Fruit fly (Drosophila melanogaster): ENCODE measurements around the gene CG43999.

The CG43999 gene

DNA sequence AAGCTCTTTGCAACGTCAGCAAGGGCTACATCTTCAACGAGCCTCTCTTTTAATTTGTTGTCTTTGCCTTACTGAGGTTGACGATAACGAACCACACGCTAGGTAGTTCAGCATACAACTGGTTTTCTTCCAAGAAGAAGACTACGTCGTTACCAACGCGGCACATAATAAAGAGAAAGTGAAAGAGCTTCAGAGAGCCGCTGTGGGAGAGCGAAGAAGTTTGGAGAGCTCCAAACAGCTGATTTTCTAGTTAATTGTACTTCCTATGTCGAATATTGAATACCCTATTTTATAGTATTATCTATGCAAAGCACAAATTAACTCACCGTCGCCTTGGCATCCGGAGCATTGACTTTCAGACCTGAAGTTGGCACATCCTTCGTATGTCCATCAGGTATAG is 26.6 kb upstream of the CG43999 start (continued):
- TF ChIP-seq Smox (GFP tag; optimal IDR thresholded peaks at IDR 0.05), result no peak
- peak; percentile 81 for TF ChIP-seq Eip78C (GFP tag)
- peak; percentile 20 for TF ChIP-seq Lpt (GFP tag; optimal IDR thresholded peaks at IDR 0.05)
- no peak for TF ChIP-seq CG1621 (tag; optimal IDR thresholded peaks at IDR 0.05)
- TF ChIP-seq ss (GFP tag; optimal IDR thresholded peaks at IDR 0.05), result peak in 1 of 2 experiments; percentile 24
- TF ChIP-seq Blimp-1 (GFP tag; optimal IDR thresholded peaks at IDR 0.05), result peak; percentile 90
- peak; percentile 55; the same call in 1 of the 2 replicates for TF ChIP-seq CG15336 (GFP tag; IDR thresholded peaks at IDR 0.05)
- no peak for TF ChIP-seq Gug (GFP tag; IDR thresholded peaks at IDR 0.05)
- peak; percentile 46 for TF ChIP-seq svp (GFP tag)
- no peak for TF ChIP-seq CG16779 (tag; optimal IDR thresholded peaks at IDR 0.05)
- no peak for TF ChIP-seq CG11762 (GFP tag; optimal IDR thresholded peaks at IDR 0.05; ENCODE audit: insufficient read depth)
- no peak for TF ChIP-seq CG8632 (GFP tag; optimal IDR thresholded peaks at IDR 0.05)

DNA sequence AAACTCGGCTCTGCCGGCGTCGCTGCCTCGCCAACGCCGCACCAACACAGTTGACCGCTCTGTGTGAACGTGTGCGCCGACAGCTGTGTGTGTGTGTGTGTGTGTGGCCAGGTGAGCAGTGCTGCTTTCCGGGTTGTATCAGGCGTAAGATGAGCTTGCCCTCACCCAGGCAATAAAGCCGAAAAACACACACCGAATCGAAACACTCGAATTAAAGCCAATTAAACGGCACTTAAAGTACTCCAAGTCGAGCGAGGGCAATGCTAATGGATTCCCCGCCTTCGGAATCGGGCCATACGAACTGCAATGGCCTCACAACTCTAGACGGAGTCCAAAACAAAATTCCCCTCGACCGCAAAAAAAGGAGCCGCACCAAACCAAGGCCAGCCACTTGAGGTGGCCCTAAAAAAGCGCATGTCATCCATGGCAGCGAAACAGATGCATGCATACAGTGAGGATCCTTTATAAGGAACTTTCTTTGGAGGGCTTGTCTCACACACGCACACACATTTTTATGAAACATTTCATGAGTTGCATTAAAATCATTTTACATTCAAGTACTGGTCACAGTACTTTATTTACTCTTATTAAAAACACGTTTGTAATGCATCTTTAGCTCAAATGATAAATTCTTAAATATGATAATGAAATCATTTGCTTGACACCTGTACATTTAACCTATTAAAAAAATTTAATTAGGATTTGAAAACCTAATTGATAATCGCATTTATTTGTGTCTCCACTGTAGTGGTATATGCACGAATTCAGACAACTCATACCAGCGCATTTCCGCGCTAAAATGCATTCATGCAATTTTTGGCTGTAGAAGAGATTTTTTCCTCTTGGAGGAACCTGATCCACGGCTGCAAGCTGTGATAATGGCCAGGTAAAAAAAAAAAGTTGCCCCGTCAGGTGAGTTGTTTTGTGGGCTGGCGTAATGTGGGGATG is 19.9 kb upstream of the CG43999 start:
- TF ChIP-seq esn (GFP tag; optimal IDR thresholded peaks at IDR 0.05) (peak; percentile 97), CG34406 (GFP tag; optimal IDR thresholded peaks at IDR 0.05) (peak; percentile 95), CG9139 (GFP tag; optimal IDR thresholded peaks at IDR 0.05) (peak; percentile 91), OdsH (GFP tag; optimal IDR thresholded peaks at IDR 0.05) (peak; percentile 94), lz (GFP tag; optimal IDR thresholded peaks at IDR 0.05) (peak; percentile 95), CG1621 (tag; optimal IDR thresholded peaks at IDR 0.05) (peak; percentile 73), CG31627 (GFP tag; optimal IDR thresholded peaks at IDR 0.05) (peak; percentile 94), vri (GFP tag; optimal IDR thresholded peaks at IDR 0.05) (peak; percentile 88), CG32006 (GFP tag; optimal IDR thresholded peaks at IDR 0.05) (peak; percentile 89), CG6808 (GFP tag; optimal IDR thresholded peaks at IDR 0.05) (peak; percentile 98), CG11294 (GFP tag; IDR thresholded peaks at IDR 0.05) (peak; percentile 48), Hr38 (GFP tag; optimal IDR thresholded peaks at IDR 0.05) (no peak), Lpt (GFP tag; optimal IDR thresholded peaks at IDR 0.05) (peak; percentile 83), cyc (GFP tag; optimal IDR thresholded peaks at IDR 0.05) (peak; percentile 92), net (GFP tag; optimal IDR thresholded peaks at IDR 0.05) (peak; percentile 92), achi (GFP tag; optimal IDR thresholded peaks at IDR 0.05) (peak; percentile 94), topi (GFP tag; optimal IDR thresholded peaks at IDR 0.05) (peak; percentile 96), Eip78C (GFP tag) (peak; percentile 99), Sox14 (GFP tag; optimal IDR thresholded peaks at IDR 0.05) (peak; percentile 96), fkh (GFP tag; optimal IDR thresholded peaks at IDR 0.05) (no peak), CG11762 (GFP tag; optimal IDR thresholded peaks at IDR 0.05; ENCODE audit: insufficient read depth) (peak; percentile 93), Sox102F (GFP tag; optimal IDR thresholded peaks at IDR 0.05) (peak; percentile 93), Hr4 (GFP tag; optimal IDR thresholded peaks at IDR 0.05) (peak; percentile 91), acj6 (GFP tag; optimal IDR thresholded peaks at IDR 0.05) (peak; percentile 95), CG8632 (GFP tag; optimal IDR thresholded peaks at IDR 0.05) (peak; percentile 94), ss (GFP tag; optimal IDR thresholded peaks at IDR 0.05) (peak; percentile 93 to 98), CG6276 (GFP tag; optimal IDR thresholded peaks at IDR 0.05) (peak; percentile 89), dac (GFP tag; optimal IDR thresholded peaks at IDR 0.05) (peak; percentile 73), fd59A (GFP tag; optimal IDR thresholded peaks at IDR 0.05) (peak; percentile 97), CG6163 (GFP tag; IDR thresholded peaks at IDR 0.05) (peak; percentile 87), Eip93F (GFP tag; optimal IDR thresholded peaks at IDR 0.05) (peak; percentile 73), CG6792 (GFP tag; optimal IDR thresholded peaks at IDR 0.05) (peak; percentile 94), CG16779 (tag; optimal IDR thresholded peaks at IDR 0.05) (peak; percentile 91), Gug (GFP tag; IDR thresholded peaks at IDR 0.05) (peak; percentile 68), salr (GFP tag; optimal IDR thresholded peaks at IDR 0.05) (peak; percentile 92), spab (GFP tag; optimal IDR thresholded peaks at IDR 0.05) (peak; percentile 97), CG8319 (GFP tag; optimal IDR thresholded peaks at IDR 0.05) (peak; percentile 92), CG7368 (GFP tag; optimal IDR thresholded peaks at IDR 0.05) (peak; percentile 89), Sox15 (GFP tag; optimal IDR thresholded peaks at IDR 0.05) (peak; percentile 94), Hr39 (GFP tag; optimal IDR thresholded peaks at IDR 0.05) (peak; percentile 94), CG8119 (GFP tag; IDR thresholded peaks at IDR 0.05) (peak; percentile 93), eg (GFP tag; IDR thresholded peaks at IDR 0.05) (peak; percentile 78), Eip75B (GFP tag; optimal IDR thresholded peaks at IDR 0.05) (peak; percentile 96)
